Fruit fly (Drosophila melanogaster): Measurements from ENCODE around the gene CG14440.

dm6 chrX:6688620-6689400, 9.6 kb downstream of the CG14440 start, which contains the start of gene CG3184:
- TF ChIP-seq Hr96 (GFP tag; optimal IDR thresholded peaks at IDR 0.05) (no peak), CG5204 (GFP tag; optimal IDR thresholded peaks at IDR 0.05) (no peak), kay (GFP tag; ENCODE audit: borderline replicate concordance) (no peak)
